Worm (Caenorhabditis elegans): Measurements from ENCODE around the gene ZK1248.11.
"Not testable (repeated sequence)": the region's sequence is repeated elsewhere in the genome, so short reads cannot be mapped to it uniquely, and the experiment has no call there.

ZK1248.11 gene

ce11 chrII:5815382-5815781, 13.0 kb downstream of the ZK1248.11 start, which contains the start of gene wago-5:
Gene wago-5 (minus strand): TSS chrII:5815482.
- not testable (repeated sequence) for TF ChIP-seq ceh-90 (tag; optimal IDR thresholded peaks at IDR 0.05); lin-39 (tag; optimal IDR thresholded peaks at IDR 0.05); lin-35 (GFP tag; optimal IDR thresholded peaks at IDR 0.05)

DNA sequence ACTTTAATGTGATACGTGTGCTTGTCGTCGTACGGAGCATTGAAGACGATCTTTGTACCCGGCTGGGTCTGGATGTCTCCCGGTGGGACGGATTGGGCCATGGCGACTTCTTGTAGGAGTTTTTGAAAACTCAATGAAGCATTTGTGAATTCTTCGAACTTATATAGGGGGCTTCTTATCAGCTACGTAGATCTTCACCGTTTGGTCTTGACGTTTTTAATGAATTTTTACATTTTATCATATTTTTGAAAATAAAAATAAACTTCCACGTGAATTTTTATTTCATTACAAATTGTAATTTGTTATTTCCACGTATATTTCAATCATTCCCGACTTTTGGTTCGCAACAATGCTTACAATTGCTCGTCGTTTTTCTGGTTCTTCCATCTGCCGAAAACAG, 18.2 kb downstream of the ZK1248.11 start, which contains the start of the genes msp-64 and ZK1248.5:
msp-64 (minus strand) TSS at position 101 of the 400 bp plus-strand sequence.
ZK1248.5 (plus strand) TSS at position 285 of the 400 bp plus-strand sequence.
- TF ChIP-seq unc-62 (GFP tag; optimal IDR thresholded peaks at IDR 0.05) = no peak
- TF ChIP-seq nhr-71 (tag; optimal IDR thresholded peaks at IDR 0.05) = no peak
- no peak for TF ChIP-seq fkh-10 (GFP tag; optimal IDR thresholded peaks at IDR 0.05)

ce11 chrII:5806563-5806962, 21.8 kb downstream of the ZK1248.11 start:
- TF ChIP-seq elt-2 (tag; optimal IDR thresholded peaks at IDR 0.05) (peak; percentile 84), efl-1 (optimal IDR thresholded peaks at IDR 0.05) (no peak), efl-1 (GFP tag; optimal IDR thresholded peaks at IDR 0.05 in 1 of 2) (peak in 1 of 2 experiments; percentile 84), aly-2 (tag; optimal IDR thresholded peaks at IDR 0.05) (no peak)

DNA sequence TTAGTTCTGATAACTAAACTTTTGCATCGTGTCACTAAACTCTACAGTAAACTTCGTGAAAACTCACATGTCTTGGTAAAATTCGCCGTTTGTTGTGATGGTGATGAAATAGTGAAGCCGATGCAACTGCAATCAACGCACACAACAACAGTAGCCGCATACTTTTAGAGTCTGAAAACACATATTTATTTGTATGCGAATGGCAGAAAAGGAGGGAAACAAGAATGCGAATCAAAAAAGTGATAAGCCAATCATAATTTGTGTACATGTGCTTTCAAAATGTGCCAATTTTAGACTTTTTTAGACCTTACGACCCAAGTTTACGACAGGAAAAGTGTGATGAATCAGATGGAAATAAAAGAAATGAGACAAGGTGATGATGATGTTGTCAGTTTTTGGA, 23.1 kb downstream of the ZK1248.11 start, which contains the start of gene K05F1.10:
K05F1.10 (minus strand) TSS at position 171 of the 400 bp plus-strand sequence.
- TF ChIP-seq lir-3 (tag; optimal IDR thresholded peaks at IDR 0.05; ENCODE audit: poor library complexity) (no peak), hlh-4 (tag; optimal IDR thresholded peaks at IDR 0.05) (no peak), pax-3 (tag; optimal IDR thresholded peaks at IDR 0.05) (no peak), zag-1 (tag; optimal IDR thresholded peaks at IDR 0.05) (no peak), elt-2 (tag; optimal IDR thresholded peaks at IDR 0.05) (peak; percentile 64), efl-1 (optimal IDR thresholded peaks at IDR 0.05) (no peak), efl-1 (GFP tag; optimal IDR thresholded peaks at IDR 0.05 in 1 of 2) (peak in 1 of 2 experiments; percentile 51), snpc-4 (tag; optimal IDR thresholded peaks at IDR 0.05) (no peak), nhr-76 (tag; optimal IDR thresholded peaks at IDR 0.05) (no peak), fos-1 (tag; optimal IDR thresholded peaks at IDR 0.05) (no peak), lin-35 (GFP tag; optimal IDR thresholded peaks at IDR 0.05) (no peak), nhr-20 (tag; optimal IDR thresholded peaks at IDR 0.05) (no peak), fkh-8 (tag; optimal IDR thresholded peaks at IDR 0.05) (no peak), aha-1 (tag; optimal IDR thresholded peaks at IDR 0.05) (no peak)

DNA sequence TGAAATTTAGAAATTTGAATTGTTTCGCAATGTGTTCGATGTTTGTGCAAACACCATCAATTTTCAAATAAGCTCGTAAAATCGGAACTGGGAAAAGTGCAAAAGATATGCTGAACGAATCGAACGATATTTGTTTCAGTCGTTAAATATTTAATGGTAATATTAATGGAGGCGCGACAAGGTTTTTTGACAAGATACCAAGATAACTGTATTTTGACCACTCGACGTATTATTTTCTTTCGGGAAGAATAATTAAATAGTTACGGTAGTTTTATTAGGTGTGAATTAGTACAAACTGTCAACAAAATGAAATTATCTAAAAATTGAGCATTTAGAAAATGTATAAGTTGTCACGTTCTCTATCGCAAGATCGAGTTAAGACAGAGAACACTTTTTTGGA, 24.1 kb downstream of the ZK1248.11 start:
- no peak for TF ChIP-seq tlp-1 (tag; optimal IDR thresholded peaks at IDR 0.05)
- no peak for TF ChIP-seq lin-35 (GFP tag; optimal IDR thresholded peaks at IDR 0.05)
- no peak for TF ChIP-seq nhr-85 (tag)
- no peak for TF ChIP-seq nhr-19 (GFP tag; conservative IDR thresholded peaks at IDR 0.05)
- TF ChIP-seq lin-15B (tag; optimal IDR thresholded peaks at IDR 0.05) = no peak
- TF ChIP-seq nhr-237 (tag; optimal IDR thresholded peaks at IDR 0.05) = no peak
- TF ChIP-seq jun-1 (tag; optimal IDR thresholded peaks at IDR 0.05) = no peak
- TF ChIP-seq pqm-1 (tag; optimal IDR thresholded peaks at IDR 0.05) = no peak
- no peak for TF ChIP-seq swsn-7 (tag; optimal IDR thresholded peaks at IDR 0.05)
- TF ChIP-seq isw-1 (GFP tag; IDR thresholded peaks at IDR 0.05) = no peak
- no peak for TF ChIP-seq aha-1 (tag; optimal IDR thresholded peaks at IDR 0.05)
- no peak for TF ChIP-seq irx-1 (tag; optimal IDR thresholded peaks at IDR 0.05)
- no peak for TF ChIP-seq snu-23 (GFP tag; optimal IDR thresholded peaks at IDR 0.05)
- TF ChIP-seq ztf-11 (tag; optimal IDR thresholded peaks at IDR 0.05) = no peak
- no peak for TF ChIP-seq skn-1 (tag; optimal IDR thresholded peaks at IDR 0.05)
- no peak for TF ChIP-seq nhr-76 (tag; optimal IDR thresholded peaks at IDR 0.05)
- no peak for TF ChIP-seq ceh-90 (tag; optimal IDR thresholded peaks at IDR 0.05)
- TF ChIP-seq fkh-4 (tag; optimal IDR thresholded peaks at IDR 0.05; ENCODE audit: borderline replicate concordance) = no peak
- no peak for TF ChIP-seq dpl-1 (GFP tag; optimal IDR thresholded peaks at IDR 0.05)
- no peak for TF ChIP-seq efl-1 (optimal IDR thresholded peaks at IDR 0.05)
- TF ChIP-seq efl-1 (GFP tag; optimal IDR thresholded peaks at IDR 0.05 in 1 of 2) = no peak

Measured in whole organism, L1 larva.